Worm (Caenorhabditis elegans) whole organism, late embryonic: ENCODE results near the gene T27E7.5.

Experiments used
- Y22D7AL.16 ChIP-seq: sonication (generic microtip); optimal IDR thresholded peaks from 2 replicates; lab custom pipeline; 2016; ENCODE audit warnings: missing genetic modification characterization, missing compliant biosample characterization
- ceh-18 ChIP-seq: sonication (generic microtip); optimal IDR thresholded peaks from 2 replicates; lab custom pipeline; 2016; ENCODE audit warnings: missing genetic modification characterization, missing compliant biosample characterization
- pha-4 ChIP-seq: fragments of 150-350 bp; optimal IDR thresholded peaks from 2 replicates; lab custom pipeline; 2018; ENCODE audit warnings: missing biosample characterization, missing genetic modification reagents, missing genetic modification characterization
- rnt-1 ChIP-seq: sonication (generic microtip); optimal IDR thresholded peaks from 2 replicates; lab custom pipeline; 2016; ENCODE audit warnings: missing genetic modification characterization, missing compliant biosample characterization

- TF ChIP-seq Y22D7AL.16 (tag; lab: Kevin White, UChicago), result no peak
- no peak for TF ChIP-seq pha-4
- no peak for TF ChIP-seq ceh-18 (tag; lab: Kevin White, UChicago)
- TF ChIP-seq rnt-1 (tag; lab: Kevin White, UChicago), result no peak
These were observed 24.7 kb downstream of the T27E7.5 start for ce11 chrIV:14561677-14562076.
